Fruit fly (Drosophila melanogaster): ENCODE results near the gene ple.

Gene ple

DNA sequence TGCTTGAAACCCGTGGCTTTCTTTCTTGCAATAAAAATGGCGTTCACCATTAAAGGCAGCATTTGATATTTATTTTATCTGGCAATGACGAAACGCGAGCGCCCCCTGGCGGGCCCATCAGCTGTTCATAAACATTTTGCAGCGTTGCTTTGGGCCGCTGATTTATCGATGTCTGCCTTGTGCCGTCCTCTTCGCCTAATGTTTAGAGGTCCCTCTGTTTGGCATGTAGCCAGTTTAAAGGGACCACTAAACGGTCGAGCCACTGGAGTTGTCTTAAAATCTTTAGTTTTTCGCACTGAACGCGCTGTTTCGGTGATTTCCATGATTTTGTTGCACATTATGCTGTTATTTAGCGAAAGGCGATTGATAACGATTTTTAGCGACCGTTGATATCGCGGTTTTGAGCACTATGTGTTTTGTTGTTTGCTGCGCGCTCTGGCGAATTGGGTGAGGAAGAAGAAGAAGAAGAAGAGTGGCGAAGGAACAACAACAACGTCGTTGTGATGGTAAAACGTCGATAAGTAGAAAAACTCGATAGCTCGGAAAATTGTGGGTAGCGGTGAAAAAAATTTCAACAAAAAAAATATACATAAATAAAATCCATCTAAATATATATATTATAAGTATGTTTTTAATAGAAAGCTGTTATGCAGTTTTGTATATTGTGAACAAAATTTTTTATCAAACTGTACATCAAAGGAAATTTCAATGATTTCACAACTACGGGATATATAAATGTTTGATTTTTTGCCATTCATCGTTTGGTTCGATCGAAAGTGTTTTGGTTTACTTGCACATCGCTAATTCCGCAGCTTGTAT lies 33.2 kb upstream of the ple start, which contains the start of the genes velo and Sbds (continued):
- TF ChIP-seq CG11762 (GFP tag; optimal IDR thresholded peaks at IDR 0.05; ENCODE audit: insufficient read depth) (peak; percentile 17), Eip75B (GFP tag; optimal IDR thresholded peaks at IDR 0.05) (peak; percentile 18), salr (GFP tag; optimal IDR thresholded peaks at IDR 0.05) (peak in 1 of 2 experiments; percentile 38), CG10631 (GFP tag; optimal IDR thresholded peaks at IDR 0.05) (peak; percentile 65), topi (GFP tag; optimal IDR thresholded peaks at IDR 0.05) (peak; percentile 4), Hr4 (GFP tag; optimal IDR thresholded peaks at IDR 0.05) (no peak), dsx (GFP tag; optimal IDR thresholded peaks at IDR 0.05; ENCODE audit: poor library complexity, severe bottlenecking) (peak; percentile 39), Eip78C (GFP tag) (peak; percentile 59), dac (GFP tag; optimal IDR thresholded peaks at IDR 0.05) (peak; percentile 8), ss (GFP tag; optimal IDR thresholded peaks at IDR 0.05) (no peak), esn (GFP tag; optimal IDR thresholded peaks at IDR 0.05) (peak; percentile 36), CG6808 (GFP tag; optimal IDR thresholded peaks at IDR 0.05) (no peak), Hr38 (GFP tag; optimal IDR thresholded peaks at IDR 0.05) (no peak)

DNA sequence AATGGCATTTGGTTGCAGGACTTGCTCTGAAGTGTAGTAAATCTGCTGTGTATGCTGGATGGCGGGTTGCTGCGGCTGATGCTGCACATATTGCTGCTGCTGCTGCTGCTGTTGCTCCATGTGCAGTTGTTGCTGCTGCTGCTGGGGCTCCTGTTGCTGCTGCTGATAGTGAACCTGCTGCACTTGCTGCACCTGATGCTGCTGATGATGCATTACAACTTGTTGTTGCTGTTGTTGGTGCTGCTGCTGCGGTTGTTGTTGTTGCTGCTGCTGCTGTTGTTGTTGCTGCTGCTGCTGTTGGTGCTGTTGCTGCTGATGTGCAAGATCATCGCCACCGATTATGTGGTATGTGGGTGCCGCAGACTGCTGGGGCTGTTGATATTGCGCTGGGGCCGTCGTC lies 31.5 kb upstream of the ple start:
- TF ChIP-seq CG6163 (GFP tag; IDR thresholded peaks at IDR 0.05): no peak
- TF ChIP-seq Met (GFP tag; optimal IDR thresholded peaks at IDR 0.05): no peak
- TF ChIP-seq CG6792 (GFP tag; optimal IDR thresholded peaks at IDR 0.05): no peak
- TF ChIP-seq spab (GFP tag; optimal IDR thresholded peaks at IDR 0.05): no peak
- no peak for TF ChIP-seq fd59A (GFP tag; optimal IDR thresholded peaks at IDR 0.05)
- TF ChIP-seq CG6276 (GFP tag; optimal IDR thresholded peaks at IDR 0.05): no peak
- TF ChIP-seq CG15336 (GFP tag; IDR thresholded peaks at IDR 0.05): no peak
- TF ChIP-seq CG6808 (GFP tag; optimal IDR thresholded peaks at IDR 0.05): no peak
- no peak for TF ChIP-seq lz (GFP tag; optimal IDR thresholded peaks at IDR 0.05)
- TF ChIP-seq CG11762 (GFP tag; optimal IDR thresholded peaks at IDR 0.05; ENCODE audit: insufficient read depth): no peak
- no peak for TF ChIP-seq fd85E (GFP tag; optimal IDR thresholded peaks at IDR 0.05)
- TF ChIP-seq eg (GFP tag; IDR thresholded peaks at IDR 0.05): no peak
- no peak for TF ChIP-seq Ets96B (tag; optimal IDR thresholded peaks at IDR 0.05)

DNA sequence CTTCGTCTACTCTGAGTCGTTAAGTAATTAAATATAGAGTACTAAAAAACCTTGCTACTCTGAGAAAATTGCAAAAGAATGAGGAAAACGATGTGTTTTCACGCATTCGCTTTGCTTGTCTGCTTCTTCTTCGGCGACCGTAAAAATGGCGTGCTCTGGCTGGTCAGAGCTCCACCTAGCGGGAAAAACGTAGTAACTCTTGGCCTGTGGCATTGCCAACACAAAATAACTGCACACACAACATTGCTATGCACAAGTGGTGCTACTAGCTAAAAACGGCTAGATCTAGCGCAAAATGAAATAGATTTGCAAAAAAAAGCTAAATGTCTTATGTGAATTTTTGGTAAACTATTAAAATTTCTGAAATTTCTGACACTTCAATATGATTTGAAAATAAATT lies 27.8 kb upstream of the ple start:
- TF ChIP-seq CG10631 (GFP tag; optimal IDR thresholded peaks at IDR 0.05) (peak; percentile 22), net (GFP tag; optimal IDR thresholded peaks at IDR 0.05) (no peak), fd85E (GFP tag; optimal IDR thresholded peaks at IDR 0.05) (no peak), salr (GFP tag; optimal IDR thresholded peaks at IDR 0.05) (no peak), Sox102F (GFP tag; optimal IDR thresholded peaks at IDR 0.05) (peak; percentile 32), eg (GFP tag; IDR thresholded peaks at IDR 0.05) (peak; percentile 34; the same call in 2 of the 3 replicates), fd59A (GFP tag; optimal IDR thresholded peaks at IDR 0.05) (no peak), CG4318 (GFP tag; optimal IDR thresholded peaks at IDR 0.05) (no peak), cyc (GFP tag; optimal IDR thresholded peaks at IDR 0.05) (peak; percentile 55), CG11762 (GFP tag; optimal IDR thresholded peaks at IDR 0.05; ENCODE audit: insufficient read depth) (no peak), CG15336 (GFP tag; IDR thresholded peaks at IDR 0.05) (no peak), ss (GFP tag; optimal IDR thresholded peaks at IDR 0.05) (no peak), CG11294 (GFP tag; IDR thresholded peaks at IDR 0.05) (no peak), CG32006 (GFP tag; optimal IDR thresholded peaks at IDR 0.05) (peak; percentile 28), Smox (GFP tag; optimal IDR thresholded peaks at IDR 0.05) (peak; percentile 51), achi (GFP tag; optimal IDR thresholded peaks at IDR 0.05) (no peak), CG6163 (GFP tag; IDR thresholded peaks at IDR 0.05) (peak; percentile 71), CG11902 (GFP tag; optimal IDR thresholded peaks at IDR 0.05) (no peak), CG10669 (GFP tag; optimal IDR thresholded peaks at IDR 0.05) (no peak), Sox14 (GFP tag; optimal IDR thresholded peaks at IDR 0.05) (peak; percentile 63), vri (GFP tag; optimal IDR thresholded peaks at IDR 0.05) (peak; percentile 35), CG34406 (GFP tag; optimal IDR thresholded peaks at IDR 0.05) (no peak), Ets96B (tag; optimal IDR thresholded peaks at IDR 0.05) (peak; percentile 33), CG6808 (GFP tag; optimal IDR thresholded peaks at IDR 0.05) (no peak), Gug (GFP tag; IDR thresholded peaks at IDR 0.05) (no peak), Eip75B (GFP tag; optimal IDR thresholded peaks at IDR 0.05) (peak; percentile 45), CG6854 (GFP tag; optimal IDR thresholded peaks at IDR 0.05) (peak; percentile 9), dsx (GFP tag; optimal IDR thresholded peaks at IDR 0.05; ENCODE audit: poor library complexity, severe bottlenecking) (peak; percentile 50), Met (GFP tag; optimal IDR thresholded peaks at IDR 0.05) (peak; percentile 64), CG16779 (tag; optimal IDR thresholded peaks at IDR 0.05) (no peak), Eip78C (GFP tag) (peak; percentile 81), CG1621 (tag; optimal IDR thresholded peaks at IDR 0.05) (peak; percentile 46), Lpt (GFP tag; optimal IDR thresholded peaks at IDR 0.05) (no peak), Hr38 (GFP tag; optimal IDR thresholded peaks at IDR 0.05) (no peak), Sox15 (GFP tag; optimal IDR thresholded peaks at IDR 0.05) (no peak)

All from whole organism, prepupa.